Fruit fly (Drosophila melanogaster) whole organism, pupa: ENCODE measurements around the gene CG43610.

Experiments used
- CG14655 ChIP-seq: fragments of 200-800 bp; sonication (Bioruptor generic); optimal IDR thresholded peaks from 3 replicates; lab custom pipeline; 2017; ENCODE audit warnings: mild to moderate bottlenecking, missing biosample characterization, missing genetic modification reagents, missing genetic modification characterization
- CG32121 ChIP-seq: fragments of 200-800 bp; sonication (Bioruptor generic); IDR thresholded peaks from 2 replicates; pipeline ENCODE4 v1.3.6; 2022; ENCODE audit warnings: missing biosample characterization, missing genetic modification characterization
- CG9948 ChIP-seq: fragments of 200-800 bp; sonication (Bioruptor generic); optimal IDR thresholded peaks from 2 replicates; lab custom pipeline; 2018; ENCODE audit warnings: missing biosample characterization, mild to moderate bottlenecking, missing genetic modification characterization, moderate library complexity

- no peak for TF ChIP-seq CG9948
- no peak for TF ChIP-seq CG14655 (GFP tag; lab: Kevin White, UChicago)
- no peak for TF ChIP-seq CG32121 (GFP tag; lab: Robert Waterston, UW)
Measured at dm6 chr2L:6800794-6801193, 1.8 kb downstream of the CG43610 start, which contains the start of gene CG17376.
